Fruit fly (Drosophila melanogaster) whole organism, embryonic: ENCODE data around the gene hang.

Source experiments
- Aef1 ChIP-seq: fragments of 200-800 bp; sonication (Bioruptor generic); IDR thresholded peaks from 3 replicates; pipeline ENCODE4 v1.3.6; 2022; ENCODE audit warnings: missing biosample characterization, missing genetic modification characterization
- CG10462 ChIP-seq: fragments of 200-800 bp; sonication (Bioruptor generic); optimal IDR thresholded peaks from 2 replicates; lab custom pipeline; 2016; ENCODE audit warnings: missing biosample characterization, missing genetic modification characterization
- CG11398 ChIP-seq: fragments of 200-800 bp; sonication (Bioruptor generic); optimal IDR thresholded peaks from 2 replicates; lab custom pipeline; 2016; ENCODE audit warnings: missing biosample characterization, missing genetic modification characterization
- CG12155 ChIP-seq: fragments of 200-800 bp; sonication (Bioruptor generic); optimal IDR thresholded peaks from 3 replicates; lab custom pipeline; 2016; ENCODE audit warnings: missing biosample characterization, missing genetic modification characterization
- CG1233 ChIP-seq: fragments of 200-800 bp; sonication (Bioruptor generic); optimal IDR thresholded peaks from 4 replicates; lab custom pipeline; 2018; ENCODE audit warnings: missing biosample characterization, mild to moderate bottlenecking, missing genetic modification characterization
- CG12744 ChIP-seq: fragments of 200-800 bp; sonication (Bioruptor generic); optimal IDR thresholded peaks from 2 replicates; lab custom pipeline; 2016; ENCODE audit warnings: missing biosample characterization, missing genetic modification characterization
- CG14441 ChIP-seq: fragments of 200-800 bp; sonication (Bioruptor generic); IDR thresholded peaks from 2 replicates; pipeline ENCODE4 v1.3.6; 2022; ENCODE audit warnings: missing biosample characterization, missing genetic modification characterization
- CG2199 ChIP-seq: fragments of 200-800 bp; sonication (Bioruptor generic); IDR thresholded peaks from 3 replicates; pipeline ENCODE4 v1.3.6; 2022; ENCODE audit warnings: missing biosample characterization, missing genetic modification characterization
- CG2875 ChIP-seq: fragments of 200-800 bp; sonication (Bioruptor generic); optimal IDR thresholded peaks from 2 replicates; lab custom pipeline; 2017; ENCODE audit warnings: missing biosample characterization, mild to moderate bottlenecking, missing genetic modification characterization, missing genetic modification reagents
- CG33213 ChIP-seq: fragments of 200-800 bp; sonication (Bioruptor generic); optimal IDR thresholded peaks from 3 replicates; lab custom pipeline; 2016; ENCODE audit warnings: missing biosample characterization, missing genetic modification characterization
- CG3995 ChIP-seq: fragments of 200-800 bp; sonication (Bioruptor generic); optimal IDR thresholded peaks from 3 replicates; lab custom pipeline; 2016; ENCODE audit warnings: missing biosample characterization, missing genetic modification characterization
- CG43689 ChIP-seq: fragments of 200-800 bp; sonication (Bioruptor generic); IDR thresholded peaks from 2 replicates; pipeline ENCODE4 v1.3.6; 2022; ENCODE audit warnings: missing biosample characterization, missing genetic modification characterization
- CG4617 ChIP-seq: fragments of 200-800 bp; sonication (Bioruptor generic); optimal IDR thresholded peaks from 3 replicates; lab custom pipeline; 2016; ENCODE audit warnings: missing biosample characterization, missing genetic modification characterization, borderline replicate concordance
- CG4707 ChIP-seq: fragments of 200-800 bp; sonication (Bioruptor generic); optimal IDR thresholded peaks from 2 replicates; lab custom pipeline; 2018; ENCODE audit warnings: missing biosample characterization, mild to moderate bottlenecking, missing genetic modification characterization, moderate library complexity
- CG5953 ChIP-seq: fragments of 200-800 bp; sonication (Bioruptor generic); IDR thresholded peaks from 2 replicates; pipeline ENCODE4 v1.3.6; 2022; ENCODE audit warnings: missing biosample characterization, missing genetic modification characterization
- CG6689 ChIP-seq: fragments of 200-800 bp; sonication (Bioruptor generic); IDR thresholded peaks from 2 replicates; pipeline ENCODE4 v1.3.6; 2022; ENCODE audit warnings: missing biosample characterization, missing genetic modification characterization
- CG7556 ChIP-seq: fragments of 200-800 bp; sonication (Bioruptor generic); optimal IDR thresholded peaks from 2 replicates; lab custom pipeline; 2017; ENCODE audit warnings: missing biosample characterization, mild to moderate bottlenecking, missing genetic modification characterization
- CG9437 ChIP-seq: fragments of 200-800 bp; sonication (Bioruptor generic); optimal IDR thresholded peaks from 2 replicates; lab custom pipeline; 2018; ENCODE audit warnings: missing biosample characterization, mild to moderate bottlenecking, missing genetic modification characterization
- CG9876 ChIP-seq: fragments of 200-800 bp; sonication (Bioruptor generic); optimal IDR thresholded peaks from 2 replicates; lab custom pipeline; 2016; ENCODE audit warnings: missing biosample characterization, missing genetic modification characterization
- Doc3 ChIP-seq: fragments of 200-800 bp; sonication (Bioruptor generic); IDR thresholded peaks from 3 replicates; pipeline ENCODE4 v1.3.6; 2022; ENCODE audit warnings: missing biosample characterization, missing genetic modification characterization; ENCODE audit not compliant: partially characterized antibody
- HmgZ ChIP-seq: fragments of 200-800 bp; sonication (Bioruptor generic); optimal IDR thresholded peaks from 2 replicates; lab custom pipeline; 2018; ENCODE audit warnings: missing biosample characterization, mild to moderate bottlenecking, missing genetic modification characterization
- Lim3 ChIP-seq: fragments of 200-800 bp; sonication (Bioruptor generic); IDR thresholded peaks from 2 replicates; pipeline ENCODE4 v1.3.6; 2022; ENCODE audit warnings: missing biosample characterization, missing genetic modification characterization
- Mad ChIP-seq: fragments of 200-800 bp; sonication (Bioruptor generic); optimal IDR thresholded peaks from 2 replicates; lab custom pipeline; 2016; ENCODE audit warnings: missing biosample characterization, missing genetic modification characterization
- Nf-YA ChIP-seq: fragments of 200-800 bp; sonication (Bioruptor generic); IDR thresholded peaks from 2 replicates; pipeline ENCODE4 v1.3.6; 2022; ENCODE audit warnings: missing biosample characterization, missing genetic modification characterization
- Poxn ChIP-seq: fragments of 200-800 bp; sonication (Bioruptor generic); IDR thresholded peaks from 2 replicates; pipeline ENCODE4 v1.3.6; 2022; ENCODE audit warnings: missing biosample characterization, missing genetic modification characterization
- Ptx1 ChIP-seq: fragments of 200-800 bp; sonication (Bioruptor generic); IDR thresholded peaks from 2 replicates; pipeline ENCODE4 v1.3.6; 2022; ENCODE audit warnings: missing biosample characterization, missing genetic modification characterization
- Ravus ChIP-seq: fragments of 200-800 bp; sonication (Bioruptor generic); IDR thresholded peaks from 2 replicates; pipeline ENCODE4 v1.3.6; 2022; ENCODE audit warnings: missing biosample characterization, missing genetic modification characterization
- ac ChIP-seq: fragments of 200-800 bp; sonication (Bioruptor generic); optimal IDR thresholded peaks from 3 replicates; lab custom pipeline; 2017; ENCODE audit warnings: missing biosample characterization, mild to moderate bottlenecking, missing genetic modification characterization
- az2 ChIP-seq: fragments of 200-800 bp; sonication (Bioruptor generic); optimal IDR thresholded peaks from 3 replicates; lab custom pipeline; 2016; ENCODE audit warnings: missing biosample characterization, missing genetic modification characterization
- cas ChIP-seq: fragments of 200-800 bp; sonication (Bioruptor generic); IDR thresholded peaks from 2 replicates; pipeline ENCODE4 v1.3.6; 2022; ENCODE audit warnings: missing biosample characterization, missing genetic modification characterization
- cg ChIP-seq: fragments of 200-800 bp; sonication (Bioruptor generic); optimal IDR thresholded peaks from 3 replicates; lab custom pipeline; 2019; ENCODE audit warnings: missing biosample characterization, mild to moderate bottlenecking, missing genetic modification characterization, moderate library complexity
- chm ChIP-seq: fragments of 200-800 bp; sonication (Bioruptor generic); IDR thresholded peaks from 2 replicates; pipeline ENCODE4 v1.3.6; 2022; ENCODE audit warnings: missing biosample characterization, missing genetic modification characterization
- ci ChIP-seq: fragments of 200-800 bp; sonication (Bioruptor generic); IDR thresholded peaks from 3 replicates; pipeline ENCODE4 v1.3.6; 2022; ENCODE audit warnings: missing biosample characterization, missing genetic modification characterization
- dmrt99B ChIP-seq: fragments of 200-800 bp; sonication (Bioruptor generic); optimal IDR thresholded peaks from 2 replicates; lab custom pipeline; 2018; ENCODE audit warnings: missing biosample characterization, mild to moderate bottlenecking, missing genetic modification characterization, moderate library complexity
- dpn ChIP-seq, 2 experiments: fragments of 200-800 bp; sonication (Bioruptor generic); optimal IDR thresholded peaks; 3 replicates each; lab custom pipeline; 2016; ENCODE audit warnings: missing biosample characterization in 2 of 2, missing genetic modification characterization in 2 of 2
- emc ChIP-seq: fragments of 200-800 bp; sonication (Bioruptor generic); optimal IDR thresholded peaks from 2 replicates; lab custom pipeline; 2016; ENCODE audit warnings: missing biosample characterization, missing genetic modification characterization
- fd102C ChIP-seq: fragments of 200-800 bp; sonication (Bioruptor generic); optimal IDR thresholded peaks from 2 replicates; lab custom pipeline; 2018; ENCODE audit warnings: missing biosample characterization, mild to moderate bottlenecking, missing genetic modification characterization, moderate library complexity
- gce ChIP-seq: fragments of 200-800 bp; sonication (Bioruptor generic); IDR thresholded peaks from 3 replicates; pipeline ENCODE4 v1.3.6; 2022; ENCODE audit warnings: missing biosample characterization, missing genetic modification characterization
- gsb-n ChIP-seq: fragments of 200-800 bp; sonication (Bioruptor generic); optimal IDR thresholded peaks from 3 replicates; lab custom pipeline; 2018; ENCODE audit warnings: missing biosample characterization, mild to moderate bottlenecking, missing genetic modification characterization
- jumu ChIP-seq: fragments of 200-800 bp; sonication (Bioruptor generic); optimal IDR thresholded peaks from 3 replicates; lab custom pipeline; 2016; ENCODE audit warnings: missing biosample characterization, missing genetic modification characterization
- lbe ChIP-seq: fragments of 200-800 bp; sonication (Bioruptor generic); optimal IDR thresholded peaks from 2 replicates; lab custom pipeline; 2016; ENCODE audit warnings: missing biosample characterization, mild to moderate bottlenecking, missing genetic modification characterization
- luna ChIP-seq: fragments of 200-800 bp; sonication (Bioruptor generic); optimal IDR thresholded peaks from 2 replicates; lab custom pipeline; 2016; ENCODE audit warnings: missing biosample characterization, missing genetic modification characterization
- mirr ChIP-seq: fragments of 200-800 bp; sonication (Bioruptor generic); optimal IDR thresholded peaks from 3 replicates; lab custom pipeline; 2018; ENCODE audit warnings: missing biosample characterization, mild to moderate bottlenecking, missing genetic modification characterization
- onecut ChIP-seq: fragments of 200-800 bp; sonication (Bioruptor generic); IDR thresholded peaks from 2 replicates; pipeline ENCODE4 v1.3.6; 2022; ENCODE audit warnings: missing biosample characterization, missing genetic modification characterization
- pb ChIP-seq: fragments of 200-800 bp; sonication (Bioruptor generic); optimal IDR thresholded peaks from 3 replicates; lab custom pipeline; 2016; ENCODE audit warnings: missing biosample characterization, missing genetic modification characterization
- psq ChIP-seq: fragments of 200-800 bp; sonication (Bioruptor generic); optimal IDR thresholded peaks from 2 replicates; lab custom pipeline; 2017; ENCODE audit warnings: missing biosample characterization, missing genetic modification characterization
- pum ChIP-seq: fragments of 200-800 bp; sonication (Bioruptor generic); optimal IDR thresholded peaks from 2 replicates; lab custom pipeline; 2016; ENCODE audit warnings: missing biosample characterization, missing genetic modification characterization
- row ChIP-seq: fragments of 200-800 bp; sonication (Bioruptor generic); IDR thresholded peaks from 3 replicates; pipeline ENCODE4 v1.3.6; 2022; ENCODE audit warnings: missing biosample characterization, missing genetic modification characterization
- so ChIP-seq: fragments of 200-800 bp; sonication (Bioruptor generic); IDR thresholded peaks from 3 replicates; pipeline ENCODE4 v1.3.6; 2022; ENCODE audit warnings: missing biosample characterization, missing genetic modification characterization
- sqz ChIP-seq: fragments of 200-800 bp; sonication (Bioruptor generic); optimal IDR thresholded peaks from 3 replicates; lab custom pipeline; 2018; ENCODE audit warnings: missing biosample characterization, mild to moderate bottlenecking, missing genetic modification characterization
- tio ChIP-seq: fragments of 200-800 bp; sonication (Bioruptor generic); optimal IDR thresholded peaks from 2 replicates; lab custom pipeline; 2017; ENCODE audit warnings: missing biosample characterization, missing genetic modification characterization, inconsistent platforms
- yki ChIP-seq: fragments of >200 bp; optimal IDR thresholded peaks from 3 replicates; lab custom pipeline; 2018

hang gene

dm6 chrX:16422466-16423124 is at the start of gene hang (continued):
- TF ChIP-seq Ravus (GFP tag; lab: Robert Waterston, UW) (no peak), Aef1 (GFP tag; lab: Robert Waterston, UW) (peak; percentile 23; the same call in 1 of the 3 replicates), Doc3 (GFP tag; lab: Robert Waterston, UW) (peak; percentile 43; the same call in 1 of the 3 replicates), CG12744 (no peak), CG10462 (no peak), HmgZ (tag; lab: Kevin White, UChicago) (peak; percentile 34), so (no peak), gsb-n (tag; lab: Kevin White, UChicago) (no peak), onecut (GFP tag; lab: Robert Waterston, UW) (peak; percentile 40), dpn (GFP tag; optimal IDR thresholded peaks at IDR 0.05; lab: Kevin White, UChicago) (peak; percentile 28 to 36), CG4617 (GFP tag; lab: Kevin White, UChicago) (peak; percentile 32), mirr (GFP tag; lab: Kevin White, UChicago) (no peak), yki (lab: Kevin White, UChicago) (no peak), CG2199 (GFP tag; lab: Robert Waterston, UW) (0 out of 3 replicates have a peak, but pooled peaks have one; percentile 28), Poxn (GFP tag; lab: Robert Waterston, UW) (no peak), ci (GFP tag; lab: Robert Waterston, UW) (peak; percentile 75), CG3995 (GFP tag; lab: Kevin White, UChicago) (peak; percentile 24), CG43689 (GFP tag; lab: Robert Waterston, UW) (no peak), dmrt99B (tag; lab: Kevin White, UChicago) (no peak), CG4707 (GFP tag; lab: Kevin White, UChicago) (peak; percentile 1), CG12155 (no peak), CG33213 (peak; percentile 62), Lim3 (GFP tag; lab: Robert Waterston, UW) (no peak), CG6689 (no peak), CG1233 (GFP tag; lab: Kevin White, UChicago) (peak; percentile 18), chm (peak; percentile 77), emc (GFP tag; lab: Kevin White, UChicago) (no peak), az2 (GFP tag; lab: Kevin White, UChicago) (no peak), psq (GFP tag; lab: Kevin White, UChicago) (no peak), sqz (GFP tag; lab: Kevin White, UChicago) (peak; percentile 47), pb (GFP tag; lab: Kevin White, UChicago) (peak; percentile 8), cg (GFP tag; lab: Kevin White, UChicago) (no peak), cas (GFP tag; lab: Robert Waterston, UW) (peak; percentile 25; the same call in 1 of the 2 replicates), ac (no peak), Mad (GFP tag; lab: Kevin White, UChicago) (peak; percentile 41), CG11398 (GFP tag; lab: Kevin White, UChicago) (peak; percentile 19), row (GFP tag; lab: Robert Waterston, UW) (peak; percentile 58), CG14441 (peak; percentile 49), gce (GFP tag; lab: Robert Waterston, UW) (no peak), fd102C (GFP tag; lab: Kevin White, UChicago) (no peak), pum (GFP tag; lab: Kevin White, UChicago) (no peak), CG7556 (GFP tag; lab: Kevin White, UChicago) (no peak), CG5953 (no peak), luna (GFP tag; lab: Kevin White, UChicago) (no peak), lbe (GFP tag; lab: Kevin White, UChicago) (peak; percentile 40), Ptx1 (GFP tag; lab: Robert Waterston, UW) (no peak), Nf-YA (GFP tag; lab: Robert Waterston, UW) (no peak), jumu (GFP tag; lab: Kevin White, UChicago) (peak; percentile 0), CG9876 (GFP tag; lab: Kevin White, UChicago) (peak; percentile 38), CG2875 (GFP tag; lab: Kevin White, UChicago) (peak; percentile 6), tio (GFP tag; lab: Kevin White, UChicago) (no peak), CG9437 (GFP tag; lab: Kevin White, UChicago) (no peak)
